Worm (Caenorhabditis elegans): ENCODE data around the gene T22H9.1.

T22H9.1 gene

ce11 chrV:412820-413219 is 53.3 kb downstream of the T22H9.1 start:
- TF ChIP-seq aha-1 (tag) (peak; percentile 95), ZK337.2 (GFP tag; IDR thresholded peaks at IDR 0.05) (no peak), lin-38 (GFP tag; IDR thresholded peaks at IDR 0.05) (no peak)

All from whole organism, L4 larva.